Worm (Caenorhabditis elegans) whole organism, L3 larva: ENCODE results near the gene C16C8.8.
"Not testable (repeated sequence)": the region's sequence is repeated elsewhere in the genome, so short reads cannot be mapped to it uniquely, and the experiment has no call there.

Source experiments
- aly-2 ChIP-seq: fragments of 150-350 bp; optimal IDR thresholded peaks from 2 replicates; lab custom pipeline; 2014; ENCODE audit warnings: missing biosample characterization, missing genetic modification characterization
- ceh-28 ChIP-seq: fragments of 150-350 bp; optimal IDR thresholded peaks from 2 replicates; lab custom pipeline; 2014; ENCODE audit warnings: missing biosample characterization, missing genetic modification reagents, missing genetic modification characterization
- ceh-82 ChIP-seq: fragments of 150-350 bp; optimal IDR thresholded peaks from 2 replicates; lab custom pipeline; 2014; ENCODE audit warnings: missing biosample characterization, missing genetic modification characterization
- daf-12 ChIP-seq: fragments of 150-350 bp; optimal IDR thresholded peaks from 2 replicates; lab custom pipeline; 2014; ENCODE audit warnings: missing biosample characterization, missing genetic modification reagents, missing genetic modification characterization
- egl-27 ChIP-seq: sonication (generic microtip); optimal IDR thresholded peaks from 4 replicates; lab custom pipeline; 2017; ENCODE audit warnings: missing biosample characterization, missing genetic modification reagents, missing genetic modification characterization
- egl-5 ChIP-seq: fragments of 150-350 bp; optimal IDR thresholded peaks from 2 replicates; lab custom pipeline; 2017; ENCODE audit warnings: missing biosample characterization, missing genetic modification reagents, missing genetic modification characterization, inconsistent platforms
- elt-1 ChIP-seq: fragments of 150-350 bp; optimal IDR thresholded peaks from 2 replicates; lab custom pipeline; 2014; ENCODE audit warnings: missing biosample characterization, missing genetic modification characterization
- eor-1 ChIP-seq, 2 experiments: fragments of 150-350 bp; optimal IDR thresholded peaks; 2 replicates each; lab custom pipeline; 2014 to 2018; ENCODE audit warnings: missing biosample characterization in 2 of 2, missing genetic modification characterization in 2 of 2
- fos-1 ChIP-seq: fragments of 150-350 bp; optimal IDR thresholded peaks from 2 replicates; lab custom pipeline; 2014; ENCODE audit warnings: missing biosample characterization, missing genetic modification characterization
- hmg-11 ChIP-seq: sonication (generic microtip); optimal IDR thresholded peaks from 2 replicates; lab custom pipeline; 2016; ENCODE audit warnings: missing genetic modification characterization, missing compliant biosample characterization
- lin-15B ChIP-seq: fragments of 150-350 bp; optimal IDR thresholded peaks from 2 replicates; lab custom pipeline; 2014; ENCODE audit warnings: missing biosample characterization, missing genetic modification characterization
- lin-39 ChIP-seq: fragments of 150-350 bp; optimal IDR thresholded peaks from 2 replicates; lab custom pipeline; 2018; ENCODE audit warnings: missing biosample characterization, missing genetic modification reagents, missing genetic modification characterization
- lsy-12 ChIP-seq: sonication (generic microtip); optimal IDR thresholded peaks from 2 replicates; lab custom pipeline; 2016; ENCODE audit warnings: mild to moderate bottlenecking, missing genetic modification characterization, missing compliant biosample characterization
- mdl-1 ChIP-seq: fragments of 150-350 bp; optimal IDR thresholded peaks from 2 replicates; lab custom pipeline; 2014; ENCODE audit warnings: missing biosample characterization, missing genetic modification characterization
- mml-1 ChIP-seq: fragments of 150-350 bp; sonication (generic microtip); optimal IDR thresholded peaks from 3 replicates; lab custom pipeline; 2014; ENCODE audit warnings: missing biosample characterization, missing genetic modification characterization
- nfya-1 ChIP-seq: sonication (generic microtip); optimal IDR thresholded peaks from 2 replicates; lab custom pipeline; 2017; ENCODE audit warnings: missing genetic modification characterization, mild to moderate bottlenecking, missing compliant biosample characterization, antibody characterized with exemption, moderate library complexity; ENCODE audit not compliant: insufficient read depth
- nhr-11 ChIP-seq: fragments of 150-350 bp; optimal IDR thresholded peaks from 2 replicates; lab custom pipeline; 2014; ENCODE audit warnings: missing biosample characterization, missing genetic modification characterization
- nhr-12 ChIP-seq: fragments of 150-350 bp; optimal IDR thresholded peaks from 2 replicates; lab custom pipeline; 2014; ENCODE audit warnings: missing biosample characterization, missing genetic modification characterization
- nhr-237 ChIP-seq: fragments of 150-350 bp; optimal IDR thresholded peaks from 2 replicates; lab custom pipeline; 2014; ENCODE audit warnings: missing biosample characterization, missing genetic modification characterization
- nhr-28 ChIP-seq: fragments of 150-350 bp; optimal IDR thresholded peaks from 2 replicates; lab custom pipeline; 2014; ENCODE audit warnings: missing biosample characterization, missing genetic modification characterization
- nhr-43 ChIP-seq: sonication (generic microtip); optimal IDR thresholded peaks from 2 replicates; lab custom pipeline; 2016; ENCODE audit warnings: mild to moderate bottlenecking, missing genetic modification characterization, missing compliant biosample characterization; ENCODE audit not compliant: poor library complexity, severe bottlenecking
- nhr-76 ChIP-seq: fragments of 150-350 bp; sonication (generic microtip); optimal IDR thresholded peaks from 5 replicates; lab custom pipeline; 2014; ENCODE audit warnings: missing biosample characterization, missing genetic modification characterization
- nhr-77 ChIP-seq: fragments of 150-350 bp; optimal IDR thresholded peaks from 2 replicates; lab custom pipeline; 2014; ENCODE audit warnings: missing biosample characterization, missing genetic modification characterization
- pha-4 ChIP-seq: fragments of 150-350 bp; optimal IDR thresholded peaks from 2 replicates; lab custom pipeline; 2014; ENCODE audit warnings: missing biosample characterization, missing genetic modification reagents, missing genetic modification characterization
- pqm-1 ChIP-seq: fragments of 150-350 bp; optimal IDR thresholded peaks from 2 replicates; lab custom pipeline; 2017; ENCODE audit warnings: missing biosample characterization, missing genetic modification characterization, inconsistent platforms
- sea-2 ChIP-seq: fragments of 150-350 bp; sonication (generic microtip); optimal IDR thresholded peaks from 4 replicates; lab custom pipeline; 2014; ENCODE audit warnings: missing biosample characterization, missing genetic modification reagents, missing genetic modification characterization
- skn-1 ChIP-seq: fragments of 150-350 bp; optimal IDR thresholded peaks from 2 replicates; lab custom pipeline; 2014; ENCODE audit warnings: missing biosample characterization, missing genetic modification characterization
- snpc-4 ChIP-seq: fragments of 150-350 bp; optimal IDR thresholded peaks from 2 replicates; lab custom pipeline; 2014; ENCODE audit warnings: missing biosample characterization, missing genetic modification characterization
- tbx-2 ChIP-seq: sonication (generic microtip); optimal IDR thresholded peaks from 2 replicates; lab custom pipeline; 2016; ENCODE audit warnings: mild to moderate bottlenecking, missing genetic modification characterization, missing compliant biosample characterization
- unc-62 ChIP-seq: fragments of 150-350 bp; sonication (generic microtip); optimal IDR thresholded peaks from 4 replicates; lab custom pipeline; 2014; ENCODE audit warnings: missing biosample characterization, missing genetic modification reagents, missing genetic modification characterization
- zag-1 ChIP-seq: fragments of 150-350 bp; optimal IDR thresholded peaks from 2 replicates; lab custom pipeline; 2014; ENCODE audit warnings: missing biosample characterization, missing genetic modification characterization
- ztf-11 ChIP-seq: fragments of 150-350 bp; optimal IDR thresholded peaks from 2 replicates; lab custom pipeline; 2014; ENCODE audit warnings: missing biosample characterization, missing genetic modification characterization
- ztf-4 ChIP-seq: fragments of 150-350 bp; optimal IDR thresholded peaks from 2 replicates; lab custom pipeline; 2014; ENCODE audit warnings: missing biosample characterization, missing genetic modification characterization

The C16C8.8 gene

ce11 chrII:3458209-3458608 lies 3.3 kb downstream of the C16C8.8 start, which contains the start of the genes C16C8.26 and C16C8.19:
Gene C16C8.26 (minus strand): TSS chrII:3458309.
Gene C16C8.19 (plus strand): TSS chrII:3458487.
- TF ChIP-seq aly-2 (tag; lab: Kevin White, UChicago) (no peak), sea-2 (no peak), ceh-82 (tag; lab: Kevin White, UChicago) (no peak), ztf-4 (tag; lab: Kevin White, UChicago) (no peak), daf-12 (tag; lab: Kevin White, UChicago) (no peak), egl-5 (tag; lab: Kevin White, UChicago) (no peak), skn-1 (tag; lab: Kevin White, UChicago) (no peak), nhr-237 (tag; lab: Kevin White, UChicago) (no peak), fos-1 (no peak), mml-1 (tag; lab: Kevin White, UChicago) (no peak), nhr-12 (tag; lab: Kevin White, UChicago) (no peak), lsy-12 (tag; lab: Kevin White, UChicago) (no peak), pqm-1 (tag; lab: Kevin White, UChicago) (no peak)
- TF ChIP-seq, all 47 proteins: peak for 0

- TF ChIP-seq mml-1 (tag; lab: Kevin White, UChicago): no peak
- no peak for TF ChIP-seq nhr-43
- TF ChIP-seq snpc-4: no peak
- TF ChIP-seq lin-15B (tag; lab: Kevin White, UChicago): no peak
- no peak for TF ChIP-seq nhr-11 (tag; lab: Kevin White, UChicago)
These were observed 8.0 kb downstream of the C16C8.8 start, which contains the start of gene C16C8.11 for ce11 chrII:3453521-3453920. Gene C16C8.11 (plus strand): TSS chrII:3453708.

- TF ChIP-seq nhr-76 (tag; lab: Kevin White, UChicago): no peak
- TF ChIP-seq egl-27: no peak
- TF ChIP-seq tbx-2: no peak
- no peak for TF ChIP-seq ceh-82 (tag; lab: Kevin White, UChicago)
- no peak for TF ChIP-seq nhr-237 (tag; lab: Kevin White, UChicago)
- TF ChIP-seq nhr-77: no peak
- TF ChIP-seq aly-2 (tag; lab: Kevin White, UChicago): no peak
- TF ChIP-seq lin-15B (tag; lab: Kevin White, UChicago): no peak
- no peak for TF ChIP-seq hmg-11
- no peak for TF ChIP-seq unc-62 (GFP tag; lab: Kevin White, UChicago)
- TF ChIP-seq nfya-1: no peak
- no peak for TF ChIP-seq eor-1 (tag; optimal IDR thresholded peaks at IDR 0.05; lab: Kevin White, UChicago)
- no peak for TF ChIP-seq daf-12 (tag; lab: Kevin White, UChicago)
- TF ChIP-seq pqm-1 (tag; lab: Kevin White, UChicago): no peak
- TF ChIP-seq egl-5 (tag; lab: Kevin White, UChicago): no peak
- TF ChIP-seq nhr-28 (tag; lab: Kevin White, UChicago): no peak
These were observed 9.1 kb downstream of the C16C8.8 start, which contains the start of gene C16C8.12 for ce11 chrII:3452421-3452820. Gene C16C8.12 (plus strand): TSS chrII:3452721.

ce11 chrII:3449514-3449913 lies 12.0 kb downstream of the C16C8.8 start, which contains the start of gene C16C8.14:
Gene C16C8.14 (plus strand): TSS chrII:3449814.
- TF ChIP-seq elt-1 (tag; lab: Kevin White, UChicago); ztf-11; lin-39 (tag; lab: Kevin White, UChicago): not testable (repeated sequence)

ce11 chrII:3448776-3449280 lies 12.7 kb downstream of the C16C8.8 start, which contains the start of gene C16C8.25:
Gene C16C8.25 (plus strand): TSS chrII:3449230.
- no peak for TF ChIP-seq pha-4

- TF ChIP-seq zag-1 (tag; lab: Kevin White, UChicago) (no peak), ceh-28 (no peak), pha-4 (no peak), tbx-2 (no peak), ztf-4 (tag; lab: Kevin White, UChicago) (no peak), ztf-11 (no peak), mdl-1 (tag; lab: Kevin White, UChicago) (no peak), egl-27 (no peak), lin-39 (tag; lab: Kevin White, UChicago) (no peak)
These were observed 13.6 kb downstream of the C16C8.8 start, which contains the start of gene C16C8.21 for ce11 chrII:3447906-3448305. Gene C16C8.21 (plus strand): TSS chrII:3448206.
